Worm (Caenorhabditis elegans) whole organism, L1 larva: ENCODE data around the gene W01B6.4.

ENCODE experiments used
- C04F5.9 ChIP-seq: sonication (generic microtip); optimal IDR thresholded peaks from 2 replicates; lab custom pipeline; 2016; ENCODE audit warnings: missing genetic modification characterization, missing compliant biosample characterization
- C16A3.4 ChIP-seq: fragments of 150-350 bp; optimal IDR thresholded peaks from 2 replicates; lab custom pipeline; 2014; ENCODE audit warnings: missing biosample characterization, missing genetic modification characterization
- C34B4.2 ChIP-seq: sonication (generic microtip); optimal IDR thresholded peaks from 2 replicates; lab custom pipeline; 2017; ENCODE audit warnings: mild to moderate bottlenecking, missing genetic modification characterization, missing compliant biosample characterization
- Y116A8C.19 ChIP-seq: sonication (generic microtip); optimal IDR thresholded peaks from 2 replicates; lab custom pipeline; 2016; ENCODE audit warnings: missing compliant biosample characterization, missing genetic modification characterization, borderline replicate concordance
- aly-2 ChIP-seq: fragments of 150-350 bp; optimal IDR thresholded peaks from 2 replicates; lab custom pipeline; 2014; ENCODE audit warnings: missing biosample characterization, missing genetic modification characterization
- blmp-1 ChIP-seq: fragments of 150-350 bp; optimal IDR thresholded peaks from 2 replicates; lab custom pipeline; 2014; ENCODE audit warnings: missing biosample characterization, missing genetic modification characterization
- ceh-63 ChIP-seq: fragments of 200-800 bp; sonication (Bioruptor generic); optimal IDR thresholded peaks from 2 replicates; lab custom pipeline; 2018; ENCODE audit warnings: mild to moderate bottlenecking, missing genetic modification characterization, missing compliant biosample characterization
- ceh-82 ChIP-seq, 3 experiments: fragments of 150-350 bp in 1 of 3; sonication (generic microtip) in 2 of 3; optimal IDR thresholded peaks; 2 replicates each; lab custom pipeline; 2014 to 2017; ENCODE audit warnings: missing biosample characterization in 3 of 3, missing genetic modification characterization in 3 of 3
- ceh-88 ChIP-seq: fragments of 200-800 bp; sonication (Bioruptor generic); IDR thresholded peaks from 2 replicates; pipeline ENCODE4 v1.3.6; 2022; ENCODE audit warnings: missing genetic modification characterization, missing compliant biosample characterization
- ceh-90 ChIP-seq: sonication (generic microtip); optimal IDR thresholded peaks from 2 replicates; lab custom pipeline; 2016; ENCODE audit warnings: missing genetic modification characterization, missing compliant biosample characterization
- ces-1 ChIP-seq: fragments of 150-350 bp; optimal IDR thresholded peaks from 2 replicates; lab custom pipeline; 2014; ENCODE audit warnings: missing biosample characterization, missing genetic modification reagents, missing genetic modification characterization
- dpl-1 ChIP-seq, 3 experiments: fragments of 150-350 bp in 2 of 3; sonication (generic microtip) in 1 of 3; optimal IDR thresholded peaks; 2 replicates each; lab custom pipeline; 2014 to 2017; ENCODE audit warnings: missing biosample characterization in 3 of 3, missing genetic modification characterization in 3 of 3, missing genetic modification reagents in 3 of 3
- dsc-1 ChIP-seq: sonication (generic microtip); optimal IDR thresholded peaks from 2 replicates; lab custom pipeline; 2016; ENCODE audit warnings: mild to moderate bottlenecking, missing genetic modification characterization, missing compliant biosample characterization
- efl-3 ChIP-seq: fragments of 200-800 bp; sonication (Bioruptor generic); optimal IDR thresholded peaks from 2 replicates; lab custom pipeline; 2018; ENCODE audit warnings: mild to moderate bottlenecking, missing genetic modification characterization, missing compliant biosample characterization
- egl-13 ChIP-seq: sonication (generic microtip); optimal IDR thresholded peaks from 2 replicates; lab custom pipeline; 2016; ENCODE audit warnings: missing genotype, missing genetic modification reagents, missing genetic modification characterization, missing compliant biosample characterization
- fkh-10 ChIP-seq: sonication (generic microtip); optimal IDR thresholded peaks from 2 replicates; lab custom pipeline; 2017; ENCODE audit warnings: missing biosample characterization, missing genetic modification reagents, missing genetic modification characterization
- fos-1 ChIP-seq: fragments of 150-350 bp; optimal IDR thresholded peaks from 2 replicates; lab custom pipeline; 2014; ENCODE audit warnings: missing biosample characterization, missing genetic modification characterization
- grh-1 ChIP-seq: fragments of 200-800 bp; sonication (Bioruptor generic); IDR thresholded peaks from 2 replicates; pipeline ENCODE4 v1.3.6; 2022; ENCODE audit warnings: missing genetic modification reagents, missing genetic modification characterization, missing compliant biosample characterization
- hlh-4 ChIP-seq: sonication (generic microtip); optimal IDR thresholded peaks from 2 replicates; lab custom pipeline; 2016; ENCODE audit warnings: mild to moderate bottlenecking, missing genetic modification characterization, missing compliant biosample characterization
- hpl-2 ChIP-seq: fragments of 150-350 bp; optimal IDR thresholded peaks from 2 replicates; lab custom pipeline; 2014; ENCODE audit warnings: missing biosample characterization, missing genetic modification reagents, missing genetic modification characterization
- irx-1 ChIP-seq: sonication (generic microtip); optimal IDR thresholded peaks from 2 replicates; lab custom pipeline; 2016; ENCODE audit warnings: missing genetic modification characterization, missing compliant biosample characterization
- isw-1 ChIP-seq: fragments of 200-800 bp; sonication (Bioruptor generic); IDR thresholded peaks from 2 replicates; pipeline ENCODE4 v1.3.6; 2022; ENCODE audit warnings: missing genetic modification characterization, missing compliant biosample characterization
- lin-13 ChIP-seq: fragments of 150-350 bp; optimal IDR thresholded peaks from 2 replicates; lab custom pipeline; 2014; ENCODE audit warnings: missing biosample characterization, missing genetic modification reagents, missing genetic modification characterization
- lir-3 ChIP-seq: sonication (generic microtip); optimal IDR thresholded peaks from 2 replicates; lab custom pipeline; 2016; ENCODE audit warnings: mild to moderate bottlenecking, missing genetic modification characterization, moderate library complexity, missing compliant biosample characterization; ENCODE audit not compliant: poor library complexity
- mab-9 ChIP-seq: fragments of 200-800 bp; sonication (Bioruptor generic); IDR thresholded peaks from 2 replicates; pipeline ENCODE4 v1.3.6; 2022; ENCODE audit warnings: missing genetic modification reagents, missing genetic modification characterization, missing compliant biosample characterization
- mef-2 ChIP-seq: fragments of 150-350 bp; optimal IDR thresholded peaks from 2 replicates; lab custom pipeline; 2014; ENCODE audit warnings: missing biosample characterization, missing genetic modification characterization
- nhr-19 ChIP-seq: fragments of 200-800 bp; sonication (Bioruptor generic); conservative IDR thresholded peaks from 2 replicates; pipeline ENCODE4 v1.3.6; 2022; ENCODE audit warnings: missing genetic modification characterization, missing compliant biosample characterization
- nhr-20 ChIP-seq: sonication (generic microtip); optimal IDR thresholded peaks from 2 replicates; lab custom pipeline; 2016; ENCODE audit warnings: mild to moderate bottlenecking, missing genetic modification characterization, missing compliant biosample characterization
- nhr-237 ChIP-seq: fragments of 150-350 bp; optimal IDR thresholded peaks from 2 replicates; lab custom pipeline; 2014; ENCODE audit warnings: missing biosample characterization, missing genetic modification characterization
- nhr-47 ChIP-seq: sonication (generic microtip); optimal IDR thresholded peaks from 2 replicates; lab custom pipeline; 2016; ENCODE audit warnings: mild to moderate bottlenecking, missing genetic modification characterization, moderate library complexity, missing compliant biosample characterization
- nhr-71 ChIP-seq: sonication (generic microtip); optimal IDR thresholded peaks from 2 replicates; lab custom pipeline; 2016; ENCODE audit warnings: mild to moderate bottlenecking, missing genetic modification characterization, moderate library complexity, missing compliant biosample characterization
- nhr-76 ChIP-seq: sonication (generic microtip); optimal IDR thresholded peaks from 2 replicates; lab custom pipeline; 2017; ENCODE audit warnings: missing biosample characterization, missing genetic modification characterization
- pax-3 ChIP-seq: fragments of 200-800 bp; sonication (Bioruptor generic); optimal IDR thresholded peaks from 2 replicates; lab custom pipeline; 2018; ENCODE audit warnings: mild to moderate bottlenecking, missing genetic modification characterization, moderate library complexity, missing compliant biosample characterization
- skn-1 ChIP-seq: fragments of 150-350 bp; optimal IDR thresholded peaks from 2 replicates; lab custom pipeline; 2014; ENCODE audit warnings: missing biosample characterization, missing genetic modification characterization
- snpc-4 ChIP-seq: fragments of 150-350 bp; optimal IDR thresholded peaks from 2 replicates; lab custom pipeline; 2014; ENCODE audit warnings: missing biosample characterization, missing genetic modification characterization
- snu-23 ChIP-seq: sonication (generic microtip); optimal IDR thresholded peaks from 2 replicates; lab custom pipeline; 2016; ENCODE audit warnings: missing genetic modification characterization, missing compliant biosample characterization
- sox-4 ChIP-seq: sonication (generic microtip); optimal IDR thresholded peaks from 2 replicates; lab custom pipeline; 2016; ENCODE audit warnings: missing genetic modification characterization, missing compliant biosample characterization
- tbx-2 ChIP-seq: sonication (generic microtip); optimal IDR thresholded peaks from 2 replicates; lab custom pipeline; 2016; ENCODE audit warnings: missing genetic modification characterization, missing compliant biosample characterization
- unc-130 ChIP-seq: fragments of 150-350 bp; optimal IDR thresholded peaks from 2 replicates; lab custom pipeline; 2017; ENCODE audit warnings: missing biosample characterization, missing genetic modification characterization, inconsistent platforms
- unc-62 ChIP-seq: fragments of 150-350 bp; optimal IDR thresholded peaks from 2 replicates; lab custom pipeline; 2014; ENCODE audit warnings: missing biosample characterization, missing genetic modification reagents, missing genetic modification characterization
- unc-86 ChIP-seq: sonication (generic microtip); optimal IDR thresholded peaks from 2 replicates; lab custom pipeline; 2016; ENCODE audit warnings: missing genetic modification characterization, missing compliant biosample characterization
- xbp-1 ChIP-seq: sonication (generic microtip); optimal IDR thresholded peaks from 2 replicates; lab custom pipeline; 2016; ENCODE audit warnings: missing genetic modification characterization, missing compliant biosample characterization
- zag-1 ChIP-seq: fragments of 150-350 bp; optimal IDR thresholded peaks from 2 replicates; lab custom pipeline; 2014; ENCODE audit warnings: missing biosample characterization, missing genetic modification characterization
- ztf-4 ChIP-seq: fragments of 150-350 bp; optimal IDR thresholded peaks from 2 replicates; lab custom pipeline; 2014; ENCODE audit warnings: missing biosample characterization, missing genetic modification characterization

The W01B6.4 gene

DNA sequence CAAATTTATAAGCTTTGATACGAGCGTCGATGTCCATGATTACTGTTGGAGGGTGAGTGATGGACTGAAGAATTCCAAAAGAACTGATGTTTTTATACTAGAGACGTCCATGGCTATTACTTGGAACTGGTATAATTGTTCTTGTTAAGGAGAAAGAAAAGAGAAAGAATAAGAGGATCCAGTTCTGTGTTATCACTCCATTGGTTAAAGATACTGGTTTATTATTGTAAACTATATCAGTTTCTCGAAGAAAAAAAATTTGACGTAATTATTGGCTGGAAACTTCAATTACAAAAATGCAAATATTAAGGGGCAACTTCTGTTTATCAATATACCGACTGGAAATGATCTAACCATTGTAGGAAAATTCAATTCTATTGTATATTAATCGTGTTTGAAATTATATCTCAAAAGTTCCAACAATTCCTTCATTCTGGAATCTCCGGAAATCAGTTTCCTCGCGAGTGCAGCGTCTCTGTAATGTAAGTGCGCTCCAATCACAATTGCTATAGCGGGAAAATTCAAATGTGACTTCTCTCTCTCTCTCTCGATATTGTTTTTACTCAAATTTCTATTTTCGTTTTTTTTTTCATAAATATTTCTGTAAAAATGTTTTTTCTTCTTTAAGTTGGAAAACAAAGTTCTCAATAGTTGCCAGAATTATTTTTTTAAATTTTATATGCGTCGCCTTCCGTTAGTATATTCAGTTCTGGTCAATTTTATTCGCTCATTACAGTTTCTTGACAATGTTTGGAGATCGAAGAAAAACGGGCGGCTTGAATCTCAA is 10.3 kb downstream of the W01B6.4 start, which contains the start of the genes col-2 and ndc-80 (continued):
- peak; percentile 77 for TF ChIP-seq lir-3 (tag; lab: Kevin White, UChicago)
- TF ChIP-seq nhr-71 (tag; lab: Kevin White, UChicago), result peak; percentile 83
- no peak for TF ChIP-seq hlh-4
- TF ChIP-seq lin-13, result peak; percentile 71
- TF ChIP-seq C34B4.2 (tag; lab: Kevin White, UChicago), result no peak
- no peak for TF ChIP-seq ces-1 (GFP tag; lab: Kevin White, UChicago)
- no peak for TF ChIP-seq sox-4
- peak; percentile 13 for TF ChIP-seq snpc-4 (tag; lab: Kevin White, UChicago)
- no peak for TF ChIP-seq unc-62 (GFP tag; lab: Kevin White, UChicago)
- TF ChIP-seq blmp-1 (tag; lab: Kevin White, UChicago), result peak; percentile 71
- TF ChIP-seq snu-23, result peak; percentile 82
- TF ChIP-seq zag-1 (tag; lab: Kevin White, UChicago), result no peak
- TF ChIP-seq ceh-90, result no peak
- peak; percentile 71 for TF ChIP-seq xbp-1 (tag; lab: Kevin White, UChicago)
- no peak for TF ChIP-seq ztf-4 (tag; lab: Kevin White, UChicago)
- TF ChIP-seq unc-86 (tag; lab: Kevin White, UChicago), result peak; percentile 38
- no peak for TF ChIP-seq egl-13
- TF ChIP-seq dpl-1 (GFP tag; optimal IDR thresholded peaks at IDR 0.05; lab: Kevin White, UChicago), result peak; percentile 88 to 92 (median 89)
- peak in 2 of 3 experiments; percentile 36 to 80 for TF ChIP-seq ceh-82 (tag; optimal IDR thresholded peaks at IDR 0.05; lab: Kevin White, UChicago)
- TF ChIP-seq ceh-63 (GFP tag; lab: Kevin White, UChicago), result no peak
- TF ChIP-seq isw-1, result peak; percentile 48
- TF ChIP-seq nhr-47 (tag; lab: Kevin White, UChicago), result no peak
- no peak for TF ChIP-seq mef-2 (tag; lab: Kevin White, UChicago)
- peak; percentile 28 for TF ChIP-seq dsc-1
- TF ChIP-seq Y116A8C.19 (tag; lab: Kevin White, UChicago), result no peak
- no peak for TF ChIP-seq efl-3 (GFP tag; lab: Kevin White, UChicago)
- TF ChIP-seq ceh-88 (GFP tag; lab: Robert Waterston, UW), result no peak; the same call in 1 of the 2 replicates
- peak; percentile 70 for TF ChIP-seq skn-1 (tag; lab: Kevin White, UChicago)
- no peak for TF ChIP-seq aly-2
- no peak for TF ChIP-seq nhr-76 (tag; lab: Kevin White, UChicago)
- no peak for TF ChIP-seq fkh-10
- TF ChIP-seq irx-1 (tag; lab: Kevin White, UChicago), result no peak
- no peak for TF ChIP-seq hpl-2 (GFP tag; lab: Kevin White, UChicago)

DNA sequence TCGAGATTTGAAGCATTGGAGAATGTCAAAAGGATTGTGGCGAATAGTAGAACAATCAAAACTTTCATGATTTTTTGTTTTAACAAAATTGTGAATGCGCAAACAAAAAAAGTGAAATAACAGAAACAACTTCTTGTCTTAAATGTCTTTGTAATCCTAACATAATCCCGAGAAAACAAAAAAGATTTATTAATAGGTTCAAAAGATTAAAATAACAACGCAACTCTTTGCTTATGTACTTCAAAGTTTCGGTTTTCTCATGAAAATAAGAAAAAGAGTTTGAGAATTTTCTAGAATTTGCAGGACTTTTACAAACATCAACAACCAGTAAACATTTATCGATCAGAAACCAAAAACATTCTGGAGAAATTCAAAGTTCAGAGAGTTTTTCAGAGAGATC is 14.5 kb downstream of the W01B6.4 start, which contains the start of gene ttr-39:
Gene ttr-39 (minus strand): TSS at position 101 of the 400 bp plus-strand sequence.
- TF ChIP-seq mab-9 (GFP tag; lab: Robert Waterston, UW), result 0 out of 2 replicates have a peak, but pooled peaks have one; percentile 21
- no peak for TF ChIP-seq fos-1 (tag; lab: Kevin White, UChicago)
- TF ChIP-seq, all 84 proteins: peak for 1

DNA sequence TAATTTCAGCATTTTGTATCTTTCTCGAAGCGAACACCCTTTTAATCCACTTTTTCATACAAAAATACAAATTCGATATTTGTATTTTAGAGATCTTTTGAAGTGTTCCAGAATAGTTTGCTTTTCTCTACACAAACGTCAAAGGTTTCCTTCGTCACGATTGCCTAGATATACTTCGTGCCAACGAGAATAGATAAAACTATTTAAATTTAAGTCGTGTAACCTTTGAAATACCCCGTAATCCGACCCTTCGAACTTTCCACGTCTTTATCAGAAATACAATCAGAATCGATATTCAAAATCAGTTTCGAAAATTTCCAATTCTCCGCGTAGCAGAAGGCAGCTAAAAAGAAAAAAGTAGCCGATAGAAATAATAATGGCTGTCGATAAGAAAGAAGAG is 15.1 kb downstream of the W01B6.4 start, which contains the start of gene ttbk-5:
Gene ttbk-5 (plus strand): TSS at position 301 of the 400 bp plus-strand sequence.
- no peak for TF ChIP-seq nhr-20 (tag; lab: Kevin White, UChicago)
- no peak for TF ChIP-seq pax-3 (tag; lab: Kevin White, UChicago)
- no peak for TF ChIP-seq C04F5.9 (tag; lab: Kevin White, UChicago)
- TF ChIP-seq unc-130 (tag; lab: Kevin White, UChicago), result no peak
- TF ChIP-seq tbx-2 (tag; lab: Kevin White, UChicago), result no peak
- TF ChIP-seq C16A3.4 (tag; lab: Kevin White, UChicago), result no peak
- TF ChIP-seq egl-13, result no peak
- TF ChIP-seq lin-13, result no peak
- TF ChIP-seq dsc-1, result no peak
- TF ChIP-seq ces-1 (GFP tag; lab: Kevin White, UChicago), result no peak
- no peak for TF ChIP-seq mef-2 (tag; lab: Kevin White, UChicago)
- TF ChIP-seq hpl-2 (GFP tag; lab: Kevin White, UChicago), result no peak
- no peak for TF ChIP-seq isw-1
- TF ChIP-seq grh-1 (GFP tag; lab: Robert Waterston, UW), result no peak
- no peak for TF ChIP-seq nhr-19 (GFP tag; lab: Robert Waterston, UW)
- TF ChIP-seq unc-86 (tag; lab: Kevin White, UChicago), result no peak
- TF ChIP-seq snu-23, result no peak
- TF ChIP-seq hlh-4, result no peak
- TF ChIP-seq nhr-237 (tag; lab: Kevin White, UChicago), result no peak
- TF ChIP-seq unc-62 (GFP tag; lab: Kevin White, UChicago), result no peak
